Fruit fly (Drosophila melanogaster): ENCODE data around the gene CG15715.

- TF ChIP-seq CG8478 (optimal IDR thresholded peaks at IDR 0.05) = no peak
- no peak for TF ChIP-seq CTCF (optimal IDR thresholded peaks at IDR 0.05)
Measured at dm6 chr3L:15847224-15847623, 9.9 kb upstream of the CG15715 start.
